Worm (Caenorhabditis elegans) whole organism, L4/young adult: ENCODE results near the gene fbxa-61.

Experiments
- W03F9.2 ChIP-seq: fragments of 150-350 bp; optimal IDR thresholded peaks from 2 replicates; lab custom pipeline; 2014; ENCODE audit warnings: missing biosample characterization, missing genetic modification characterization
- him-1 ChIP-seq: sonication (generic microtip); optimal IDR thresholded peaks from 2 replicates; lab custom pipeline; 2016; ENCODE audit warnings: missing genotype, missing genetic modification reagents, missing genetic modification characterization, missing compliant biosample characterization

ce11 chrIII:1225116-1225515 lies 13.7 kb upstream of the fbxa-61 start:
- TF ChIP-seq him-1 (tag; lab: Kevin White, UChicago) (no peak), W03F9.2 (no peak)
